Worm (Caenorhabditis elegans) whole organism, late embryonic: ENCODE measurements around the gene htz-1.
A peak's percentile ranks its signal among the peaks of the same experiment; 100 is the strongest.

Experiments
- C38D4.7 ChIP-seq: fragments of 200-800 bp; sonication (Bioruptor generic); optimal IDR thresholded peaks from 2 replicates; lab custom pipeline; 2018; ENCODE audit warnings: mild to moderate bottlenecking, missing genetic modification characterization, moderate library complexity, missing compliant biosample characterization
- F13H6.1 ChIP-seq: sonication (generic microtip); optimal IDR thresholded peaks from 2 replicates; lab custom pipeline; 2016; ENCODE audit warnings: missing genetic modification characterization, missing compliant biosample characterization
- K09A11.1 ChIP-seq: sonication (generic microtip); optimal IDR thresholded peaks from 2 replicates; lab custom pipeline; 2017; ENCODE audit warnings: antibody characterized with exemption, mild to moderate bottlenecking, missing genetic modification characterization, missing compliant biosample characterization; ENCODE audit not compliant: insufficient read depth
- T23F11.4 ChIP-seq: fragments of 200-800 bp; sonication (Bioruptor generic); optimal IDR thresholded peaks from 2 replicates; lab custom pipeline; 2018; ENCODE audit warnings: mild to moderate bottlenecking, missing genetic modification characterization, missing compliant biosample characterization
- Y22D7AL.16 ChIP-seq: sonication (generic microtip); optimal IDR thresholded peaks from 2 replicates; lab custom pipeline; 2016; ENCODE audit warnings: missing genetic modification characterization, missing compliant biosample characterization
- ahr-1 ChIP-seq: sonication (generic microtip); optimal IDR thresholded peaks from 2 replicates; lab custom pipeline; 2016; ENCODE audit warnings: missing genetic modification characterization, missing compliant biosample characterization
- ama-1 ChIP-seq: fragments of 150-350 bp; optimal IDR thresholded peaks from 2 replicates; lab custom pipeline; 2014
- ceh-14 ChIP-seq: sonication (generic microtip); optimal IDR thresholded peaks from 2 replicates; lab custom pipeline; 2016; ENCODE audit warnings: missing genotype, missing genetic modification characterization, missing compliant biosample characterization
- ceh-18 ChIP-seq: sonication (generic microtip); optimal IDR thresholded peaks from 2 replicates; lab custom pipeline; 2016; ENCODE audit warnings: missing genetic modification characterization, missing compliant biosample characterization
- ceh-2 ChIP-seq: sonication (generic microtip); optimal IDR thresholded peaks from 2 replicates; lab custom pipeline; 2016; ENCODE audit warnings: missing genotype, missing genetic modification characterization, missing compliant biosample characterization
- ceh-24 ChIP-seq: sonication (generic microtip); optimal IDR thresholded peaks from 2 replicates; lab custom pipeline; 2016; ENCODE audit warnings: mild to moderate bottlenecking, missing genetic modification characterization, missing compliant biosample characterization
- ceh-30 ChIP-seq: fragments of 150-350 bp; optimal IDR thresholded peaks from 2 replicates; lab custom pipeline; 2014; ENCODE audit warnings: missing biosample characterization, missing genetic modification characterization
- ceh-31 ChIP-seq: sonication (generic microtip); optimal IDR thresholded peaks from 2 replicates; lab custom pipeline; 2016; ENCODE audit warnings: missing genetic modification characterization, missing compliant biosample characterization
- ceh-34 ChIP-seq: sonication (generic microtip); optimal IDR thresholded peaks from 2 replicates; lab custom pipeline; 2016; ENCODE audit warnings: mild to moderate bottlenecking, missing genetic modification characterization, missing compliant biosample characterization
- ceh-48 ChIP-seq: sonication (generic microtip); optimal IDR thresholded peaks from 2 replicates; lab custom pipeline; 2016; ENCODE audit warnings: missing genetic modification characterization, inconsistent platforms, missing compliant biosample characterization
- ceh-6 ChIP-seq: fragments of 200-800 bp; sonication (Bioruptor generic); optimal IDR thresholded peaks from 2 replicates; lab custom pipeline; 2018; ENCODE audit warnings: mild to moderate bottlenecking, missing genetic modification characterization, missing compliant biosample characterization
- ceh-9 ChIP-seq: sonication (generic microtip); optimal IDR thresholded peaks from 2 replicates; lab custom pipeline; 2016; ENCODE audit warnings: mild to moderate bottlenecking, missing genetic modification characterization, inconsistent platforms, missing compliant biosample characterization
- che-1 ChIP-seq: sonication (generic microtip); optimal IDR thresholded peaks from 2 replicates; lab custom pipeline; 2016; ENCODE audit warnings: mild to moderate bottlenecking, missing genetic modification characterization, missing compliant biosample characterization
- dmd-4 ChIP-seq: sonication (generic microtip); optimal IDR thresholded peaks from 2 replicates; lab custom pipeline; 2016; ENCODE audit warnings: borderline replicate concordance, missing genetic modification characterization, missing compliant biosample characterization
- elt-2 ChIP-seq: sonication (generic microtip); optimal IDR thresholded peaks from 2 replicates; lab custom pipeline; 2016; ENCODE audit warnings: missing genetic modification reagents, missing genetic modification characterization, missing compliant biosample characterization
- elt-4 ChIP-seq: sonication (generic microtip); optimal IDR thresholded peaks from 2 replicates; lab custom pipeline; 2016; ENCODE audit warnings: missing genetic modification characterization, missing compliant biosample characterization
- ets-4 ChIP-seq: sonication (generic microtip); optimal IDR thresholded peaks from 2 replicates; lab custom pipeline; 2016; ENCODE audit warnings: missing genetic modification characterization, missing compliant biosample characterization
- fax-1 ChIP-seq: sonication (generic microtip); optimal IDR thresholded peaks from 2 replicates; lab custom pipeline; 2016; ENCODE audit warnings: missing genotype, missing genetic modification characterization, missing compliant biosample characterization
- fkh-10 ChIP-seq: fragments of 150-350 bp; optimal IDR thresholded peaks from 2 replicates; lab custom pipeline; 2014; ENCODE audit warnings: missing biosample characterization, missing genetic modification reagents, missing genetic modification characterization
- fkh-6 ChIP-seq: sonication (generic microtip); optimal IDR thresholded peaks from 2 replicates; lab custom pipeline; 2016; ENCODE audit warnings: missing genetic modification characterization, missing compliant biosample characterization
- hlh-15 ChIP-seq: sonication (generic microtip); optimal IDR thresholded peaks from 2 replicates; lab custom pipeline; 2016; ENCODE audit warnings: missing genetic modification characterization, missing compliant biosample characterization
- hlh-30 ChIP-seq: sonication (generic microtip); optimal IDR thresholded peaks from 2 replicates; lab custom pipeline; 2017; ENCODE audit warnings: antibody characterized with exemption, missing genetic modification characterization, missing compliant biosample characterization; ENCODE audit not compliant: insufficient read depth
- hlh-6 ChIP-seq: sonication (generic microtip); optimal IDR thresholded peaks from 2 replicates; lab custom pipeline; 2016; ENCODE audit warnings: missing genotype, missing genetic modification characterization, missing compliant biosample characterization
- lim-6 ChIP-seq: sonication (generic microtip); optimal IDR thresholded peaks from 2 replicates; lab custom pipeline; 2016; ENCODE audit warnings: missing genetic modification characterization, missing compliant biosample characterization
- nfya-1 ChIP-seq: sonication (generic microtip); optimal IDR thresholded peaks from 2 replicates; lab custom pipeline; 2017; ENCODE audit warnings: missing genetic modification characterization, mild to moderate bottlenecking, missing compliant biosample characterization, antibody characterized with exemption, moderate library complexity
- nhr-232 ChIP-seq: sonication (generic microtip); optimal IDR thresholded peaks from 2 replicates; lab custom pipeline; 2016; ENCODE audit warnings: missing genetic modification characterization, missing compliant biosample characterization
- npax-4 ChIP-seq: sonication (generic microtip); optimal IDR thresholded peaks from 2 replicates; lab custom pipeline; 2016; ENCODE audit warnings: missing genetic modification characterization, missing compliant biosample characterization
- pat-9 ChIP-seq: fragments of 200-800 bp; sonication (Bioruptor generic); optimal IDR thresholded peaks from 2 replicates; lab custom pipeline; 2018; ENCODE audit warnings: mild to moderate bottlenecking, missing genetic modification characterization, moderate library complexity, missing compliant biosample characterization
- pha-4 ChIP-seq: fragments of 150-350 bp; optimal IDR thresholded peaks from 2 replicates; lab custom pipeline; 2018; ENCODE audit warnings: missing biosample characterization, missing genetic modification reagents, missing genetic modification characterization
- ref-2 ChIP-seq: sonication (generic microtip); optimal IDR thresholded peaks from 2 replicates; lab custom pipeline; 2016; ENCODE audit warnings: missing genetic modification characterization, missing compliant biosample characterization
- rnt-1 ChIP-seq: sonication (generic microtip); optimal IDR thresholded peaks from 2 replicates; lab custom pipeline; 2016; ENCODE audit warnings: missing genetic modification characterization, missing compliant biosample characterization
- sox-2 ChIP-seq: fragments of 200-800 bp; sonication (Bioruptor generic); IDR thresholded peaks from 2 replicates; pipeline ENCODE4 v1.3.6; 2022; ENCODE audit warnings: missing genetic modification reagents, missing genetic modification characterization, missing compliant biosample characterization
- sox-4 ChIP-seq: sonication (generic microtip); optimal IDR thresholded peaks from 2 replicates; lab custom pipeline; 2017; ENCODE audit warnings: mild to moderate bottlenecking, missing genetic modification characterization, inconsistent platforms, missing compliant biosample characterization
- syd-9 ChIP-seq: sonication (generic microtip); optimal IDR thresholded peaks from 2 replicates; lab custom pipeline; 2016; ENCODE audit warnings: mild to moderate bottlenecking, missing genetic modification characterization, moderate library complexity, missing compliant biosample characterization
- tbx-2 ChIP-seq: sonication (generic microtip); optimal IDR thresholded peaks from 2 replicates; lab custom pipeline; 2016; ENCODE audit warnings: missing genetic modification characterization, missing compliant biosample characterization
- unc-3 ChIP-seq, 2 experiments: fragments of 200-800 bp in 1 of 2; sonication (Bioruptor generic) in 1 of 2; sonication (generic microtip) in 1 of 2; conservative IDR thresholded peaks in 1 of 2; optimal IDR thresholded peaks in 1 of 2; 2 replicates each; pipeline versions ENCODE4 v1.3.6 to Lab custom; 2016 to 2022; ENCODE audit warnings: missing compliant biosample characterization in 2 of 2, missing genetic modification characterization in 2 of 2, missing genetic modification reagents in 1 of 2
- unc-42 ChIP-seq: sonication (generic microtip); optimal IDR thresholded peaks from 2 replicates; lab custom pipeline; 2016; ENCODE audit warnings: missing genotype, missing genetic modification characterization, missing compliant biosample characterization
- unc-86 ChIP-seq: sonication (generic microtip); optimal IDR thresholded peaks from 2 replicates; lab custom pipeline; 2016; ENCODE audit warnings: missing genetic modification characterization, missing compliant biosample characterization
- zip-5 ChIP-seq: sonication (generic microtip); optimal IDR thresholded peaks from 2 replicates; lab custom pipeline; 2016; ENCODE audit warnings: missing genetic modification characterization, missing compliant biosample characterization
- ztf-16 ChIP-seq: sonication (generic microtip); optimal IDR thresholded peaks from 2 replicates; lab custom pipeline; 2017; ENCODE audit warnings: missing genetic modification characterization, missing compliant biosample characterization

Gene htz-1

DNA sequence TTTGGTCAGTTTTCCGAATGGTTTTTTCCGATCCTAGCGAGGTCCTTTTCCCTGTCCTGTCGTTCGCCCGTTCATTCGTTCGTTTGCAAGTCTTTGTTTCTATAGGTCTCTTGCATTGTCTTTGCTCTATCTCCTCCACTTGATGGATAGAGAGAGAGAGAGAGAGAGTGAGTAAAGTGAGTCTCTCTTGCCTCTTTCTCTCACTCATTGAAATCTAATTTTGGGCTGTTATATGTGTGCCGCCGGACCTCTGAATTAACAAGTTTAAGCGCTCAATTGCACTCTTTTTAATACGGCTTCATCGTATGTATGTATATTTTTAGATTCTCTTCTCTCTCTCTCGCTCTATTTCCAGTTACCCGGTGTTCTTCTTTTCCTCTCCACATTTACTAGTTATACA is 42.1 kb upstream of the htz-1 start:
- TF ChIP-seq ceh-31 (tag; lab: Kevin White, UChicago) (peak; percentile 62), tbx-2 (tag; lab: Kevin White, UChicago) (no peak), rnt-1 (tag; lab: Kevin White, UChicago) (no peak), K09A11.1 (tag; lab: Kevin White, UChicago) (no peak), Y22D7AL.16 (no peak), hlh-30 (tag; lab: Kevin White, UChicago) (no peak), pha-4 (tag; lab: Kevin White, UChicago) (no peak), ceh-30 (tag; lab: Kevin White, UChicago) (no peak), ahr-1 (tag; lab: Kevin White, UChicago) (no peak), F13H6.1 (tag; lab: Kevin White, UChicago) (no peak), ceh-14 (tag; lab: Kevin White, UChicago) (peak; percentile 19), unc-42 (tag; lab: Kevin White, UChicago) (peak; percentile 98), ztf-16 (no peak), unc-86 (tag; lab: Kevin White, UChicago) (no peak), nhr-232 (tag; lab: Kevin White, UChicago) (no peak), hlh-6 (peak; percentile 48), fax-1 (tag; lab: Kevin White, UChicago) (no peak)
- TF ChIP-seq, all 69 proteins: peak for 4

DNA sequence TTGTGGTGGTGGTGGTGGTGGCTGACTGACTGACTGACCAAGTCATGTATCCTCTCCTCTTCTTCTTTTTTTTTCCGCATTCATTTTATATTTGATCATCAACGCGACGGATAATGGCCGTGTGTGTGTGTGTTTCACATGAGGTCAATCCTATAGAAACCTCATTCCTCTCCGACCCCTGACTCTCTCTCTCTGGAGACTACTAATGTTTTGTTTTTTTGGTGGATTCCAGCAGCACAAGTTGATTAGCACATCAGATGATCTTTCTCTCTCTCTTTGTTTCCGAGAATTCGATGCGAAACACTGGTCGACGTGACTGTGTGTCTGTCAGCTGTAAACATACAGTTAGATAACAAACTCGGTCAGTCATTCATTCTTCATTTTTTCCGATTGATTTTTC is 40.9 kb upstream of the htz-1 start, which contains the start of gene Y24D9A.7:
TSS of gene Y24D9A.7 (minus strand) at position 46 of the 400 bp plus-strand sequence.
- peak; percentile 1 for TF ChIP-seq ref-2 (tag; lab: Kevin White, UChicago)
- TF ChIP-seq rnt-1 (tag; lab: Kevin White, UChicago), result no peak
- TF ChIP-seq ets-4 (tag; lab: Kevin White, UChicago), result no peak

DNA sequence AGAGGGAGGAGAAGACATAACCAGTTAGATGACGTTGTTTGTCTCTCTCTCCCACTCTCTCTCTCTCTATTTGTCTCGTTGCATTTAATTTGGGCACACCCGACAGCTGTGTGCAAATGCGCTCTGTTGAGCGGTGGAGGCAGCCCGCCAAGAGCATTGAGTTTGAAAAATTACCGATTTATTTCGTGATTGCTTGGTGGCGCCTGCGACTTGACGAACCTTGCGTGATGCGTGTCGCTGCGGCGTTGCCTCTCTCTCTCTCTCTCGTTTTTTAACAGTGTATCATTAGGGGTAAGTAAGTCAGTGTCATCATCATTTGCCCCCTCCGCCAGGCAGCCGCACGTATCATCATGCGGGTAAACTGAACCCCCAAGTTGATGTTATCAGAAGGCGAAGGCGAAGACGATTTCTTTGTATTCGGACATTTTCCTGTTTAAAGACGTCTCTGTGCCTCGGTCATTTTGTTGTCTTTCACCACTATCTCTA is 39.9 kb upstream of the htz-1 start:
- TF ChIP-seq sox-2 (GFP tag; lab: Robert Waterston, UW) (no peak), ceh-6 (GFP tag; lab: Kevin White, UChicago) (no peak), syd-9 (tag; lab: Kevin White, UChicago) (no peak), T23F11.4 (GFP tag; lab: Kevin White, UChicago) (no peak), elt-2 (no peak), ceh-48 (tag; lab: Kevin White, UChicago) (no peak), npax-4 (tag; lab: Kevin White, UChicago) (no peak), nhr-232 (tag; lab: Kevin White, UChicago) (no peak), hlh-30 (tag; lab: Kevin White, UChicago) (no peak), C38D4.7 (GFP tag; lab: Kevin White, UChicago) (no peak), fkh-6 (tag; lab: Kevin White, UChicago) (peak; percentile 30), elt-4 (tag; lab: Kevin White, UChicago) (no peak), hlh-15 (tag; lab: Kevin White, UChicago) (no peak), ceh-34 (tag; lab: Kevin White, UChicago) (peak; percentile 59), ceh-31 (tag; lab: Kevin White, UChicago) (peak; percentile 69), ceh-24 (tag; lab: Kevin White, UChicago) (no peak), pat-9 (no peak), ahr-1 (tag; lab: Kevin White, UChicago) (no peak), che-1 (tag; lab: Kevin White, UChicago) (no peak), unc-86 (tag; lab: Kevin White, UChicago) (no peak), fkh-10 (GFP tag; lab: Kevin White, UChicago) (no peak), ama-1 (lab: Kevin White, UChicago) (no peak), ceh-2 (peak; percentile 44), ceh-18 (tag; lab: Kevin White, UChicago) (peak; percentile 62), tbx-2 (tag; lab: Kevin White, UChicago) (peak; percentile 68), ceh-14 (tag; lab: Kevin White, UChicago) (peak; percentile 45), K09A11.1 (tag; lab: Kevin White, UChicago) (peak; percentile 6), ref-2 (tag; lab: Kevin White, UChicago) (peak; percentile 62), hlh-6 (no peak), dmd-4 (tag; lab: Kevin White, UChicago) (no peak), F13H6.1 (tag; lab: Kevin White, UChicago) (no peak), ceh-9 (tag; lab: Kevin White, UChicago) (no peak), ceh-30 (tag; lab: Kevin White, UChicago) (no peak), nfya-1 (tag; lab: Kevin White, UChicago) (peak; percentile 33), lim-6 (tag; lab: Kevin White, UChicago) (no peak), unc-42 (tag; lab: Kevin White, UChicago) (peak; percentile 90), zip-5 (tag; lab: Kevin White, UChicago) (no peak), sox-4 (tag; lab: Kevin White, UChicago) (no peak), unc-3 (GFP tag; conservative IDR thresholded peaks at IDR 0.05; lab: Robert Waterston, UW) (no peak), unc-3 (tag; optimal IDR thresholded peaks at IDR 0.05; lab: Kevin White, UChicago) (no peak)
